Fruit fly (Drosophila melanogaster) whole organism, larva: Measurements from ENCODE around the gene MICU3.
A peak's percentile ranks its signal among the peaks of the same experiment; 100 is the strongest.

Source experiments
- noc ChIP-seq: fragments of 200-800 bp; sonication (Bioruptor generic); optimal IDR thresholded peaks from 3 replicates; lab custom pipeline; 2019; ENCODE audit warnings: missing biosample characterization, mild to moderate bottlenecking, missing genetic modification characterization, moderate library complexity

MICU3 gene

DNA sequence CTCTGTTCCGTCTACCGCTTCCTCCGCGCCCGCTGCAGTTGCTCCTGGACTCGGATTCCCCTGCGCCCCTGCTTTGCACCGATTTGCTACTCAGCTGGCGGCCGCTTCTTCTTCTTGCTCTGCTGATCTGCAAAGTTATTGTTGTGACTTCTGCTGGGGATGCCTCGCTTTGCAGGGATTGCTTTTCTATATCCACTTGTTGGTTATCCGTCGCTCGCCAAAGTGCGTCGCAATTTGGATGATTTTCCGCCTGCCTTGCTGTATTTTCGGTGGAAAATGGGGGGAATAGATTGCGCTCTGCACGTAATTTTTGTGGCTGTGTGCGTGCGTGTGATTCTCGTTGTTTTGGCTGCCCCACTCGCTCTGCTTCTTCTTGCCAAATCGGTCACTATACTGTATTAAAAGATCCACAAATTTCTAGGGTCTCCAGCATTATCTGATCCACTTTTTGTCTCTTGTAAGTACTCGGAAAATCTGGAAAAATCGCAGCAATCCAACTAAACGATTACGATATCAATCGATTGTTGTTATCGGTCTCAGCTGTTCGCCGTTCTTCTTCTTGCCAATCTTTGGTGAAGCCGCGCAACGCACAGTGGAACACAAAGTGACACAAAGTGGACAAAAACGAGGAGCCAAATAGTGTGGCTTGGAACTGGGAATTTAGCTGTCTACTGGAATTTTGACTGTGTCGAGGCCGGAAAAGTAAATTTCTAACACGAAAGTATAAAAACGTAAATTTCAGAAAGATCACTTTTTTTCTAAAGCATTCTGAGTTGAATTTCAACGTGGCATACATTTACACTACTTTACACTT lies 56.0 kb downstream of the MICU3 start, which contains the start of gene ClpX:
Gene ClpX, minus strand, starts transcription at position 764 of the 814 bp plus-strand sequence.
- TF ChIP-seq noc (tag; lab: Kevin White, UChicago) = peak; percentile 2
